Worm (Caenorhabditis elegans) whole organism, L4 larva: ENCODE data around the gene pro-3.

Experiments
- R02D3.7 ChIP-seq: fragments of 150-350 bp; sonication (generic microtip); optimal IDR thresholded peaks from 3 replicates; lab custom pipeline; 2014; ENCODE audit warnings: missing biosample characterization, missing genetic modification characterization
- aly-2 ChIP-seq: sonication (generic microtip); optimal IDR thresholded peaks from 2 replicates; lab custom pipeline; 2018; ENCODE audit warnings: missing biosample characterization, missing genetic modification characterization
- ctbp-1 ChIP-seq: fragments of 200-800 bp; sonication (Bioruptor generic); IDR thresholded peaks from 2 replicates; pipeline ENCODE4 v1.3.6; 2022; ENCODE audit warnings: missing genetic modification reagents, missing genetic modification characterization, missing compliant biosample characterization
- daf-8 ChIP-seq: fragments of 200-800 bp; sonication (Bioruptor generic); IDR thresholded peaks from 2 replicates; pipeline ENCODE4 v1.3.6; 2022; ENCODE audit warnings: missing genetic modification characterization, missing compliant biosample characterization
- egl-27 ChIP-seq: sonication (generic microtip); optimal IDR thresholded peaks from 3 replicates; lab custom pipeline; 2017; ENCODE audit warnings: missing biosample characterization, missing genetic modification reagents, missing genetic modification characterization
- fkh-10 ChIP-seq: fragments of 150-350 bp; optimal IDR thresholded peaks from 2 replicates; lab custom pipeline; 2014; ENCODE audit warnings: missing biosample characterization, missing genetic modification reagents, missing genetic modification characterization
- hlh-11 ChIP-seq: fragments of 200-800 bp; sonication (Bioruptor generic); optimal IDR thresholded peaks from 2 replicates; lab custom pipeline; 2018; ENCODE audit warnings: mild to moderate bottlenecking, missing genetic modification characterization, missing compliant biosample characterization
- jun-1 ChIP-seq: fragments of 150-350 bp; optimal IDR thresholded peaks from 2 replicates; lab custom pipeline; 2014; ENCODE audit warnings: missing biosample characterization, missing genetic modification reagents, missing genetic modification characterization
- nhr-76 ChIP-seq: fragments of 150-350 bp; optimal IDR thresholded peaks from 2 replicates; lab custom pipeline; 2014; ENCODE audit warnings: missing biosample characterization, missing genetic modification characterization
- snpc-4 ChIP-seq: fragments of 150-350 bp; optimal IDR thresholded peaks from 2 replicates; lab custom pipeline; 2014; ENCODE audit warnings: missing biosample characterization, missing genetic modification characterization
- zag-1 ChIP-seq: fragments of 150-350 bp; optimal IDR thresholded peaks from 2 replicates; lab custom pipeline; 2014; ENCODE audit warnings: missing biosample characterization, missing genetic modification characterization
- zip-11 ChIP-seq: fragments of 200-800 bp; sonication (Bioruptor generic); IDR thresholded peaks from 2 replicates; pipeline ENCODE4 v1.3.6; 2022; ENCODE audit warnings: missing genetic modification characterization, missing compliant biosample characterization
- zip-2 ChIP-seq: fragments of 150-350 bp; optimal IDR thresholded peaks from 2 replicates; lab custom pipeline; 2014; ENCODE audit warnings: missing biosample characterization, missing genetic modification characterization

ce11 chrV:19120743-19121642 lies 2.8 kb upstream of the pro-3 start:
- no peak for TF ChIP-seq zip-11 (GFP tag; lab: Robert Waterston, UW)
- TF ChIP-seq R02D3.7 (tag; lab: Kevin White, UChicago): no peak
- no peak for TF ChIP-seq daf-8 (GFP tag; lab: Robert Waterston, UW)
- no peak for TF ChIP-seq egl-27
- TF ChIP-seq aly-2 (tag; lab: Kevin White, UChicago): no peak
- no peak for TF ChIP-seq ctbp-1 (GFP tag; lab: Robert Waterston, UW)
- no peak for TF ChIP-seq nhr-76
- TF ChIP-seq zag-1 (tag; lab: Kevin White, UChicago): no peak
- TF ChIP-seq hlh-11 (tag; lab: Kevin White, UChicago): no peak
- TF ChIP-seq zip-2 (tag; lab: Kevin White, UChicago): no peak
- no peak for TF ChIP-seq jun-1 (tag; lab: Kevin White, UChicago)
- no peak for TF ChIP-seq snpc-4 (tag; lab: Kevin White, UChicago)
- TF ChIP-seq fkh-10 (GFP tag; lab: Kevin White, UChicago): no peak
